Worm (Caenorhabditis elegans) whole organism, early embryonic: ENCODE results near the gene nlp-18.

Experiments
- B0310.2 ChIP-seq: sonication (generic microtip); optimal IDR thresholded peaks from 2 replicates; lab custom pipeline; 2016; ENCODE audit warnings: mild to moderate bottlenecking, missing genetic modification characterization, missing compliant biosample characterization
- F13C5.2 ChIP-seq: sonication (generic microtip); optimal IDR thresholded peaks from 2 replicates; lab custom pipeline; 2017; ENCODE audit warnings: mild to moderate bottlenecking, missing genetic modification characterization, inconsistent platforms, missing compliant biosample characterization
- aly-1 ChIP-seq: sonication (generic microtip); optimal IDR thresholded peaks from 2 replicates; lab custom pipeline; 2016; ENCODE audit warnings: missing genetic modification characterization, missing compliant biosample characterization
- ama-1 ChIP-seq: fragments of 150-350 bp; optimal IDR thresholded peaks from 2 replicates; lab custom pipeline; 2014
- ceh-13 ChIP-seq: fragments of 200-800 bp; sonication (Bioruptor generic); optimal IDR thresholded peaks from 2 replicates; lab custom pipeline; 2018; ENCODE audit warnings: mild to moderate bottlenecking, missing genetic modification characterization, missing compliant biosample characterization
- ceh-36 ChIP-seq: sonication (generic microtip); optimal IDR thresholded peaks from 2 replicates; lab custom pipeline; 2016; ENCODE audit warnings: missing genetic modification characterization, inconsistent platforms, missing compliant biosample characterization
- ets-7 ChIP-seq: sonication (generic microtip); optimal IDR thresholded peaks from 2 replicates; lab custom pipeline; 2016; ENCODE audit warnings: missing genotype, missing genetic modification characterization, missing compliant biosample characterization
- flt-1 ChIP-seq: fragments of 200-800 bp; sonication (Bioruptor generic); IDR thresholded peaks from 2 replicates; pipeline ENCODE4 v1.3.6; 2022; ENCODE audit warnings: missing genetic modification characterization, missing compliant biosample characterization
- hmbx-1 ChIP-seq: sonication (generic microtip); optimal IDR thresholded peaks from 2 replicates; lab custom pipeline; 2016; ENCODE audit warnings: mild to moderate bottlenecking, missing genetic modification characterization, missing compliant biosample characterization
- hmg-4 ChIP-seq: fragments of 200-800 bp; sonication (Bioruptor generic); optimal IDR thresholded peaks from 2 replicates; lab custom pipeline; 2018; ENCODE audit warnings: mild to moderate bottlenecking, missing genetic modification characterization, missing compliant biosample characterization
- hnd-1 ChIP-seq: sonication (generic microtip); optimal IDR thresholded peaks from 2 replicates; lab custom pipeline; 2016; ENCODE audit warnings: missing genetic modification characterization, missing compliant biosample characterization
- pes-1 ChIP-seq: fragments of 200-800 bp; sonication (Bioruptor generic); IDR thresholded peaks from 2 replicates; pipeline ENCODE4 v1.3.6; 2022; ENCODE audit warnings: missing genetic modification reagents, missing genetic modification characterization, missing compliant biosample characterization
- scrt-1 ChIP-seq: fragments of 200-800 bp; sonication (Bioruptor generic); IDR thresholded peaks from 2 replicates; pipeline ENCODE4 v1.3.6; 2022; ENCODE audit warnings: missing genetic modification characterization, missing compliant biosample characterization
- sea-1 ChIP-seq: fragments of 200-800 bp; sonication (Bioruptor generic); conservative IDR thresholded peaks from 2 replicates; pipeline ENCODE4 v1.3.6; 2022; ENCODE audit warnings: missing genetic modification characterization, missing compliant biosample characterization
- tbx-11 ChIP-seq: fragments of 200-800 bp; sonication (Bioruptor generic); IDR thresholded peaks from 2 replicates; pipeline ENCODE4 v1.3.6; 2022; ENCODE audit warnings: missing genetic modification characterization, missing compliant biosample characterization
- tbx-37 ChIP-seq: fragments of 200-800 bp; sonication (Bioruptor generic); conservative IDR thresholded peaks from 2 replicates; pipeline ENCODE4 v1.3.6; 2022; ENCODE audit warnings: missing genetic modification reagents, missing genetic modification characterization, missing compliant biosample characterization
- tra-4 ChIP-seq: sonication (generic microtip); optimal IDR thresholded peaks from 2 replicates; lab custom pipeline; 2017; ENCODE audit warnings: missing genetic modification characterization, missing compliant biosample characterization

Gene nlp-18

DNA sequence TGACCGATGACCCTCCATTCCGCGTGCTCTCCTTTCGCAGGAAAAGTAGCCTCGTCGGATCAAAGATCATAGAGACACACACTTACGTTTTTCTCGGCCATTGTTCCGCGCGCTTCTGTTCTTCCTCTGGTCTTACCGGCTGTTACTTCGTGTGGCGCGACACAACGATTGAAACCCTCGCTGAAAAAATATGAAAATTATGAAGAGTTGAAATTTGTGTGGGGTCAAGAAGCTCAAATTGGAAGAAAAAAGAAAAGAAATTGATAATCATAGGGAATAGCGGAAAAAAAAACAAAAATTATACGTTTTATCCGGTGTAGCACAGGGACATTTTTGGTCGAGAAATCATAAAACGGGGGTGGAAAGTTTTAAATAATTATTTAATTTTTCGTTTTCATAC is 10.8 kb upstream of the nlp-18 start, which contains the start of gene cey-1:
Gene cey-1, minus strand, starts transcription at position 180 of the 400 bp plus-strand sequence.
- TF ChIP-seq B0310.2: no peak
- no peak for TF ChIP-seq aly-1 (tag; lab: Kevin White, UChicago)
- TF ChIP-seq ceh-13: no peak

- TF ChIP-seq scrt-1 (GFP tag; lab: Robert Waterston, UW): 0 out of 2 replicates have a peak, but pooled peaks have one; percentile 37
- no peak for TF ChIP-seq tbx-37 (GFP tag; lab: Robert Waterston, UW)
Observed at ce11 chrII:11040140-11040539, 9.9 kb upstream of the nlp-18 start.

DNA sequence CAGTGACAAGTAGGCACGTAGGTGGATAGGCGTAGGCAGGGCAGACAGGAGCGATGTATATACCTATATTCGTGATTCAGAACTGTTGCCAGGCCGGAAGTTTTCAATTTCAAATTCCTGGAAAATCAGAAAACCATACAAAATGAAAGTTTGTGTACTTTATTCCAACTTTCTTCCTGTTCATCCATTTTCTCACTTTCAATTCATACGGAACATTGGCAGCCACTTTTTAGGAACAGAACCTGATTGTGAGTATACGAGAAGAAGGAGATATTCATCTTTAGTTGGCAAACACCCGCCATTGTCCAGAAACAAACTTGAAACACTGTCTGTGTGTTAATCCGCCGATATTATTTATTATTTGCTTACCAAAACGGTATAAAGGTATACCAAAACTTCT is 5.6 kb upstream of the nlp-18 start, which contains the start of gene srlf-15:
Gene srlf-15, plus strand, starts transcription at position 301 of the 400 bp plus-strand sequence.
- TF ChIP-seq flt-1 (GFP tag; lab: Robert Waterston, UW): no peak
- no peak for TF ChIP-seq sea-1 (GFP tag; lab: Robert Waterston, UW)
- no peak for TF ChIP-seq ceh-13
- no peak for TF ChIP-seq scrt-1 (GFP tag; lab: Robert Waterston, UW)
- TF ChIP-seq aly-1 (tag; lab: Kevin White, UChicago): no peak
- no peak for TF ChIP-seq F13C5.2 (tag; lab: Kevin White, UChicago)
- no peak for TF ChIP-seq ceh-36 (tag; lab: Kevin White, UChicago)
- no peak for TF ChIP-seq ama-1
- no peak for TF ChIP-seq tra-4 (tag; lab: Kevin White, UChicago)
- no peak for TF ChIP-seq B0310.2
- no peak for TF ChIP-seq ets-7 (tag; lab: Kevin White, UChicago)
- no peak for TF ChIP-seq hmbx-1
- TF ChIP-seq pes-1 (GFP tag; lab: Robert Waterston, UW): no peak
- TF ChIP-seq hnd-1 (tag; lab: Kevin White, UChicago): no peak

DNA sequence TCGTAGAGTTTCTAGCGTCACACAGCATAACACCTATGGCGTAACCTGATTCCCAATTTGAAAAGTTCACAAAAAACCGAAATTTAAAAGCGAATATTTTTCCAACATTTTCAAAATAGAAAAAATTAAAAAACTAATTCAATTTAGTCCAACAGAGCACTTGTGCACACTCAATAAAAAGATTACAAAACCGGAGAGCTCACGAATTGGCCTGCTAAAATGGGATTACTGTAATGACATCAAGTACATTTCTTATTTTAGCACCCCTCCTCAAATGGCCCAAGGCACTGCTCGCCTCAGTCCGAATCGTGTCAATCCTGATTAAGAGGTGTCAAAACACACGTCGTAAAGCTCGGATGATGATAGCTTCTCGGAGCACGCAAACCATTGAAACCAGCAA is 2.6 kb upstream of the nlp-18 start:
- no peak for TF ChIP-seq ama-1
- TF ChIP-seq tbx-11 (GFP tag; lab: Robert Waterston, UW): no peak
- no peak for TF ChIP-seq tra-4 (tag; lab: Kevin White, UChicago)
- TF ChIP-seq scrt-1 (GFP tag; lab: Robert Waterston, UW): no peak
- no peak for TF ChIP-seq flt-1 (GFP tag; lab: Robert Waterston, UW)
- TF ChIP-seq hnd-1 (tag; lab: Kevin White, UChicago): no peak
- TF ChIP-seq ets-7 (tag; lab: Kevin White, UChicago): no peak
- no peak for TF ChIP-seq B0310.2
- no peak for TF ChIP-seq tbx-37 (GFP tag; lab: Robert Waterston, UW)
- TF ChIP-seq ceh-13: no peak
- TF ChIP-seq aly-1 (tag; lab: Kevin White, UChicago): no peak
- TF ChIP-seq sea-1 (GFP tag; lab: Robert Waterston, UW): no peak
- TF ChIP-seq pes-1 (GFP tag; lab: Robert Waterston, UW): no peak
- TF ChIP-seq hmbx-1: no peak
- no peak for TF ChIP-seq ceh-36 (tag; lab: Kevin White, UChicago)
- no peak for TF ChIP-seq hmg-4 (GFP tag; lab: Kevin White, UChicago)

ce11 chrII:11027777-11028176 is 2.4 kb downstream of the nlp-18 start:
- TF ChIP-seq ceh-36 (tag; lab: Kevin White, UChicago) (no peak), ets-7 (tag; lab: Kevin White, UChicago) (no peak), scrt-1 (GFP tag; lab: Robert Waterston, UW) (no peak)

- TF ChIP-seq ama-1 (no peak), B0310.2 (no peak), hmbx-1 (no peak), ets-7 (tag; lab: Kevin White, UChicago) (no peak), flt-1 (GFP tag; lab: Robert Waterston, UW) (no peak), pes-1 (GFP tag; lab: Robert Waterston, UW) (no peak)
Observed at ce11 chrII:11025566-11025965, 4.6 kb downstream of the nlp-18 start, which contains the start of gene F33A8.7. Gene F33A8.7 (minus strand): TSS chrII:11025666.

DNA sequence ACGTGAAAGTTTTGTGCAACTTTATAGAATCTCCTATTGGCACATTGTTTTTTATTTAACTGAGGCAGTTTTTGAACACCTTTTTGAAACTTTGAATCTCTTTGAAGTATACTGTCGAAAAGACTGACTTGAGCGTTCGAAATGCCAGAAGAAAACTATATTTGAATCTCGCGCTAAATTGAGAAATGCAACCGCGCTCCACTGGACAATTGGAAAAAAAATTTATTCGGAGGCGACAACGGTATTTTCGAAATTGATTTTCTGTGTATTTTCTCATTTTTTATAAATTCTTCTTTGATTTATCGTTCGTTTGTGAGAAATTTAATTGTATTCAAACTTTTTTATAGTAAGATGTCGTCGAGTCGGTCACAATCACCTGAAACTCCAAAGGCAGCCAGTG is 8.2 kb downstream of the nlp-18 start, which contains the start of gene let-858:
Gene let-858, plus strand, starts transcription at position 348 of the 400 bp plus-strand sequence.
- TF ChIP-seq ama-1 (no peak), ets-7 (tag; lab: Kevin White, UChicago) (no peak), hmg-4 (GFP tag; lab: Kevin White, UChicago) (no peak), B0310.2 (no peak), tbx-11 (GFP tag; lab: Robert Waterston, UW) (no peak), F13C5.2 (tag; lab: Kevin White, UChicago) (no peak), hmbx-1 (no peak), tbx-37 (GFP tag; lab: Robert Waterston, UW) (no peak), hnd-1 (tag; lab: Kevin White, UChicago) (no peak), scrt-1 (GFP tag; lab: Robert Waterston, UW) (no peak), ceh-13 (no peak), aly-1 (tag; lab: Kevin White, UChicago) (no peak), flt-1 (GFP tag; lab: Robert Waterston, UW) (no peak), sea-1 (GFP tag; lab: Robert Waterston, UW) (no peak), pes-1 (GFP tag; lab: Robert Waterston, UW) (no peak), ceh-36 (tag; lab: Kevin White, UChicago) (no peak)

- no peak for TF ChIP-seq aly-1 (tag; lab: Kevin White, UChicago)
- TF ChIP-seq ets-7 (tag; lab: Kevin White, UChicago): no peak
- no peak for TF ChIP-seq scrt-1 (GFP tag; lab: Robert Waterston, UW)
- TF ChIP-seq hnd-1 (tag; lab: Kevin White, UChicago): no peak
- TF ChIP-seq hmbx-1: no peak
Observed at ce11 chrII:11020707-11021106, 9.5 kb downstream of the nlp-18 start.
